Worm (Caenorhabditis elegans) whole organism, L2 larva: ENCODE data around the gene exc-9.
"Not testable (repeated sequence)": the region's sequence is repeated elsewhere in the genome, so short reads cannot be mapped to it uniquely, and the experiment has no call there.

Experiments used
- C34F6.9 ChIP-seq: fragments of 150-350 bp; optimal IDR thresholded peaks from 2 replicates; lab custom pipeline; 2014; ENCODE audit warnings: missing biosample characterization, missing genetic modification characterization
- F13H6.1 ChIP-seq: sonication (generic microtip); optimal IDR thresholded peaks from 2 replicates; lab custom pipeline; 2016; ENCODE audit warnings: missing genetic modification characterization, missing compliant biosample characterization
- alr-1 ChIP-seq: fragments of 150-350 bp; optimal IDR thresholded peaks from 2 replicates; lab custom pipeline; 2014; ENCODE audit warnings: missing biosample characterization, missing genetic modification characterization
- ceh-16 ChIP-seq: fragments of 150-350 bp; optimal IDR thresholded peaks from 2 replicates; lab custom pipeline; 2014; ENCODE audit warnings: missing biosample characterization, missing genetic modification characterization
- ceh-82 ChIP-seq: fragments of 150-350 bp; optimal IDR thresholded peaks from 2 replicates; lab custom pipeline; 2014; ENCODE audit warnings: missing biosample characterization, missing genetic modification characterization
- crh-2 ChIP-seq: sonication (generic microtip); optimal IDR thresholded peaks from 2 replicates; lab custom pipeline; 2017; ENCODE audit warnings: missing biosample characterization, missing genetic modification characterization
- egl-27 ChIP-seq: sonication (generic microtip); optimal IDR thresholded peaks from 3 replicates; lab custom pipeline; 2017; ENCODE audit warnings: missing biosample characterization, missing genetic modification reagents, missing genetic modification characterization
- fos-1 ChIP-seq: fragments of 150-350 bp; optimal IDR thresholded peaks from 2 replicates; lab custom pipeline; 2014; ENCODE audit warnings: missing biosample characterization, missing genetic modification characterization
- gmeb-1 ChIP-seq: fragments of 150-350 bp; optimal IDR thresholded peaks from 2 replicates; lab custom pipeline; 2014; ENCODE audit warnings: missing biosample characterization, missing genetic modification characterization
- lin-13 ChIP-seq: fragments of 150-350 bp; optimal IDR thresholded peaks from 2 replicates; lab custom pipeline; 2014; ENCODE audit warnings: missing biosample characterization, missing genetic modification reagents, missing genetic modification characterization
- lsy-2 ChIP-seq, 2 experiments: fragments of 150-350 bp in 1 of 2; sonication (generic microtip) in 1 of 2; optimal IDR thresholded peaks; 2 replicates each; lab custom pipeline; 2014 to 2017; ENCODE audit warnings: missing biosample characterization in 2 of 2, missing genetic modification characterization in 2 of 2
- mdl-1 ChIP-seq, 2 experiments: fragments of 150-350 bp in 1 of 2; sonication (generic microtip) in 1 of 2; optimal IDR thresholded peaks; 2 replicates each; lab custom pipeline; 2017; ENCODE audit warnings: missing biosample characterization in 2 of 2, missing genetic modification characterization in 2 of 2
- nhr-10 ChIP-seq: sonication (generic microtip); optimal IDR thresholded peaks from 2 replicates; lab custom pipeline; 2017; ENCODE audit warnings: missing biosample characterization, missing genetic modification characterization
- nhr-129 ChIP-seq: fragments of 150-350 bp; optimal IDR thresholded peaks from 2 replicates; lab custom pipeline; 2014; ENCODE audit warnings: missing biosample characterization, missing genetic modification characterization
- nhr-21 ChIP-seq: fragments of 150-350 bp; optimal IDR thresholded peaks from 2 replicates; lab custom pipeline; 2014; ENCODE audit warnings: missing biosample characterization, missing genetic modification characterization
- nhr-23 ChIP-seq: fragments of 150-350 bp; optimal IDR thresholded peaks from 2 replicates; lab custom pipeline; 2014; ENCODE audit warnings: missing biosample characterization, missing genetic modification reagents, missing genetic modification characterization
- nhr-25 ChIP-seq: fragments of 150-350 bp; sonication (generic microtip); optimal IDR thresholded peaks from 3 replicates; lab custom pipeline; 2014; ENCODE audit warnings: missing biosample characterization, missing genetic modification characterization
- peb-1 ChIP-seq: fragments of 150-350 bp; optimal IDR thresholded peaks from 2 replicates; lab custom pipeline; 2014; ENCODE audit warnings: missing biosample characterization, missing genetic modification characterization
- sem-4 ChIP-seq: fragments of 150-350 bp; optimal IDR thresholded peaks from 2 replicates; lab custom pipeline; 2014; ENCODE audit warnings: missing biosample characterization, missing genetic modification reagents, missing genetic modification characterization
- skn-1 ChIP-seq: sonication (generic microtip); optimal IDR thresholded peaks from 2 replicates; lab custom pipeline; 2017; ENCODE audit warnings: missing biosample characterization, missing genetic modification characterization
- sma-3 ChIP-seq: sonication (generic microtip); optimal IDR thresholded peaks from 2 replicates; lab custom pipeline; 2016; ENCODE audit warnings: missing genetic modification reagents, missing genetic modification characterization, missing compliant biosample characterization
- sma-9 ChIP-seq, 2 experiments: fragments of 150-350 bp in 1 of 2; sonication (generic microtip) in 1 of 2; optimal IDR thresholded peaks; 2 replicates each; lab custom pipeline; 2014 to 2016; ENCODE audit warnings: missing genetic modification characterization in 2 of 2, mild to moderate bottlenecking in 1 of 2, missing biosample characterization in 1 of 2, missing compliant biosample characterization in 1 of 2, missing genetic modification reagents in 1 of 2, moderate library complexity in 1 of 2
- snpc-4 ChIP-seq: fragments of 150-350 bp; optimal IDR thresholded peaks from 2 replicates; lab custom pipeline; 2014; ENCODE audit warnings: missing biosample characterization, missing genetic modification characterization
- unc-55 ChIP-seq: fragments of 150-350 bp; sonication (generic microtip); optimal IDR thresholded peaks from 3 replicates; lab custom pipeline; 2014; ENCODE audit warnings: missing biosample characterization, missing genetic modification reagents, missing genetic modification characterization
- zag-1 ChIP-seq: fragments of 150-350 bp; optimal IDR thresholded peaks from 2 replicates; lab custom pipeline; 2014; ENCODE audit warnings: missing biosample characterization, missing genetic modification characterization
- ztf-4 ChIP-seq: fragments of 150-350 bp; optimal IDR thresholded peaks from 2 replicates; lab custom pipeline; 2014; ENCODE audit warnings: missing biosample characterization, missing genetic modification characterization

The exc-9 gene

ce11 chrIV:7956643-7957317 is 16.0 kb upstream of the exc-9 start, which contains the start of gene csr-1:
Gene csr-1, plus strand, starts transcription at chrIV:7957267.
- TF ChIP-seq lin-13 (GFP tag; lab: Kevin White, UChicago) (no peak), skn-1 (no peak), egl-27 (tag; lab: Kevin White, UChicago) (no peak), alr-1 (tag; lab: Kevin White, UChicago) (no peak), sem-4 (no peak)
- TF ChIP-seq, all 48 proteins: peak for 0

ce11 chrIV:7955849-7956248 is 15.0 kb upstream of the exc-9 start, which contains the start of gene ceh-19:
Gene ceh-19, minus strand, starts transcription at chrIV:7955949.
- TF ChIP-seq sma-3 (GFP tag; lab: Kevin White, UChicago) (no peak), peb-1 (tag; lab: Kevin White, UChicago) (no peak), gmeb-1 (tag; lab: Kevin White, UChicago) (no peak), nhr-21 (tag; lab: Kevin White, UChicago) (no peak)
- TF ChIP-seq, all 48 proteins: peak for 0

- TF ChIP-seq ceh-16 (tag; lab: Kevin White, UChicago) (no peak), ceh-82 (no peak), gmeb-1 (tag; lab: Kevin White, UChicago) (no peak), sma-9 (GFP tag; optimal IDR thresholded peaks at IDR 0.05; lab: Kevin White, UChicago) (no peak), sma-9 (tag; optimal IDR thresholded peaks at IDR 0.05; lab: Kevin White, UChicago) (no peak), zag-1 (no peak), lsy-2 (tag; optimal IDR thresholded peaks at IDR 0.05; lab: Kevin White, UChicago) (no peak), fos-1 (tag; lab: Kevin White, UChicago) (no peak)
Measured at ce11 chrIV:7954006-7954405, 13.2 kb upstream of the exc-9 start.

ce11 chrIV:7948290-7948689 is 7.5 kb upstream of the exc-9 start, which contains the start of gene mcm-3AP:
Gene mcm-3AP, plus strand, starts transcription at chrIV:7948672.
- peak; percentile 2 for TF ChIP-seq C34F6.9 (tag; lab: Kevin White, UChicago)
- TF ChIP-seq F13H6.1 (tag; lab: Kevin White, UChicago) = peak; percentile 8
- TF ChIP-seq lsy-2 (tag; optimal IDR thresholded peaks at IDR 0.05; lab: Kevin White, UChicago) = peak in 1 of 2 experiments; percentile 63
- TF ChIP-seq unc-55 (GFP tag; lab: Kevin White, UChicago) = peak; percentile 48

- TF ChIP-seq snpc-4 (peak; percentile 7), sma-9 (GFP tag; optimal IDR thresholded peaks at IDR 0.05; lab: Kevin White, UChicago) (peak; percentile 75), crh-2 (peak; percentile 33), nhr-129 (tag; lab: Kevin White, UChicago) (peak; percentile 74), nhr-25 (tag; lab: Kevin White, UChicago) (peak; percentile 24), unc-55 (GFP tag; lab: Kevin White, UChicago) (peak; percentile 55), gmeb-1 (tag; lab: Kevin White, UChicago) (peak; percentile 32), F13H6.1 (tag; lab: Kevin White, UChicago) (peak; percentile 68), C34F6.9 (tag; lab: Kevin White, UChicago) (peak; percentile 72), zag-1 (peak; percentile 49), sma-3 (GFP tag; lab: Kevin White, UChicago) (peak; percentile 68), lin-13 (GFP tag; lab: Kevin White, UChicago) (peak; percentile 65), lsy-2 (tag; optimal IDR thresholded peaks at IDR 0.05; lab: Kevin White, UChicago) (peak; percentile 82 to 96)
- TF ChIP-seq sma-9 (tag; optimal IDR thresholded peaks at IDR 0.05; lab: Kevin White, UChicago) = not testable (repeated sequence)
Measured at ce11 chrIV:7946899-7947499, 6.2 kb upstream of the exc-9 start, which contains the start of gene F20D12.12. Gene F20D12.12, plus strand, starts transcription at chrIV:7947440.

ce11 chrIV:7946457-7946856 is 5.6 kb upstream of the exc-9 start, which contains the start of gene czw-1:
Gene czw-1, minus strand, starts transcription at chrIV:7946825.
- TF ChIP-seq ztf-4 (no peak), nhr-23 (no peak), ceh-82 (no peak), nhr-10 (tag; lab: Kevin White, UChicago) (no peak), mdl-1 (tag; optimal IDR thresholded peaks at IDR 0.05; lab: Kevin White, UChicago) (no peak), sma-3 (GFP tag; lab: Kevin White, UChicago) (no peak)
